Worm (Caenorhabditis elegans) whole organism, L4 larva: ENCODE measurements around the gene str-129.

ENCODE experiments used
- ama-1 ChIP-seq: fragments of 150-350 bp; optimal IDR thresholded peaks from 2 replicates; lab custom pipeline; 2014; ENCODE audit warnings: inconsistent platforms, mixed read lengths
- ceh-82 ChIP-seq: sonication (generic microtip); optimal IDR thresholded peaks from 2 replicates; lab custom pipeline; 2017; ENCODE audit warnings: missing biosample characterization, missing genetic modification characterization
- egl-27 ChIP-seq: sonication (generic microtip); optimal IDR thresholded peaks from 3 replicates; lab custom pipeline; 2017; ENCODE audit warnings: missing biosample characterization, missing genetic modification reagents, missing genetic modification characterization
- madf-5 ChIP-seq, 2 experiments: fragments of 200-800 bp; sonication (Bioruptor generic); IDR thresholded peaks; 2 replicates each; pipeline ENCODE4 v1.3.6; 2022; ENCODE audit warnings: missing compliant biosample characterization in 2 of 2, missing genetic modification characterization in 2 of 2
- nhr-25 ChIP-seq: sonication (generic microtip); optimal IDR thresholded peaks from 2 replicates; lab custom pipeline; 2017; ENCODE audit warnings: missing genetic modification characterization, mild to moderate bottlenecking, missing compliant biosample characterization, antibody characterized with exemption, moderate library complexity, borderline replicate concordance; ENCODE audit not compliant: insufficient read depth
- nhr-6 ChIP-seq: fragments of 150-350 bp; optimal IDR thresholded peaks from 2 replicates; lab custom pipeline; 2014; ENCODE audit warnings: missing biosample characterization, missing genetic modification characterization
- nhr-76 ChIP-seq: fragments of 150-350 bp; optimal IDR thresholded peaks from 2 replicates; lab custom pipeline; 2014; ENCODE audit warnings: missing biosample characterization, missing genetic modification characterization
- snpc-4 ChIP-seq: fragments of 150-350 bp; optimal IDR thresholded peaks from 2 replicates; lab custom pipeline; 2014; ENCODE audit warnings: missing biosample characterization, missing genetic modification characterization
- unc-39 ChIP-seq: sonication (generic microtip); optimal IDR thresholded peaks from 2 replicates; lab custom pipeline; 2017; ENCODE audit warnings: missing biosample characterization, missing genetic modification characterization
- unc-62 ChIP-seq, 3 experiments: fragments of 150-350 bp in 1 of 3; sonication (generic microtip); optimal IDR thresholded peaks in 2 of 3; peaks in 1 of 3; 1 replicate in 1 of 3; 2 replicates in 2 of 3; lab custom pipeline; 2014 to 2017; ENCODE audit warnings: missing biosample characterization in 3 of 3, missing genetic modification characterization in 3 of 3, missing genetic modification reagents in 3 of 3, missing genotype in 1 of 3

- TF ChIP-seq unc-62 (GFP tag; optimal IDR thresholded peaks at IDR 0.05 in 1 of 2; lab: Kevin White, UChicago) (peak in 1 of 2 experiments; percentile 17), unc-62 (tag; optimal IDR thresholded peaks at IDR 0.05; lab: Kevin White, UChicago) (no peak), snpc-4 (tag; lab: Kevin White, UChicago) (no peak), ceh-82 (tag; lab: Kevin White, UChicago) (no peak), madf-5 (GFP tag; IDR thresholded peaks at IDR 0.05; lab: Robert Waterston, UW) (no peak), nhr-6 (tag; lab: Kevin White, UChicago) (no peak), nhr-25 (tag; lab: Kevin White, UChicago) (no peak), egl-27 (tag; lab: Kevin White, UChicago) (no peak), unc-39 (no peak), ama-1 (lab: Kevin White, UChicago) (no peak), nhr-76 (no peak)
These were observed 22.6 kb downstream of the str-129 start, which contains the start of gene str-143 for ce11 chrV:8069637-8070036.
